Fruit fly (Drosophila melanogaster) ovary, adult (tissue): ENCODE measurements around the gene CG15471.

Source experiments
- CG17801 ChIP-seq: fragments of 200-800 bp; optimal IDR thresholded peaks from 2 replicates; lab custom pipeline; 2019; ENCODE audit warnings: missing biosample characterization, mild to moderate bottlenecking, missing genetic modification characterization, moderate library complexity; ENCODE audit not compliant: partially characterized antibody

The CG15471 gene

DNA sequence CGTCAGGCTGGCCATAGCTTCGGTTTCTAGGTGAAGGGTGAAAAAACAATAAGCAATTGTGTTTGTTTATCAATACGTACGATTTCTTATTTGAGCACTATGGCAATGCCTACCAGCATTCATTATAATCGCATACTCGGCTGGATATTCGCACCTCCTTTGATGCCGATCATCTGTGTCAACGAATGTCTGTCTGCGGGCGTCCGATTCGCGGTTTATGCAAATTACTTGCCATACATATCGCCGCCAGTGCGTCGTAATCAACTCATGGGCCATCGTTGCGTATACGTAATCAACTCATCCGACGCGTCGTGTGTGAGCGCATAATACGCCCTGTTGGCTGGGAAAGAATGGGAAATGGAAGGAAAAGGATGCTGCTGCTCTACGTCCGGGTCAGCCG is at the start of gene CG15471:
Gene CG15471, minus strand, starts transcription at position 101 of the 400 bp plus-strand sequence.
- no peak for TF ChIP-seq CG17801 (GFP tag; lab: Kevin White, UChicago)

DNA sequence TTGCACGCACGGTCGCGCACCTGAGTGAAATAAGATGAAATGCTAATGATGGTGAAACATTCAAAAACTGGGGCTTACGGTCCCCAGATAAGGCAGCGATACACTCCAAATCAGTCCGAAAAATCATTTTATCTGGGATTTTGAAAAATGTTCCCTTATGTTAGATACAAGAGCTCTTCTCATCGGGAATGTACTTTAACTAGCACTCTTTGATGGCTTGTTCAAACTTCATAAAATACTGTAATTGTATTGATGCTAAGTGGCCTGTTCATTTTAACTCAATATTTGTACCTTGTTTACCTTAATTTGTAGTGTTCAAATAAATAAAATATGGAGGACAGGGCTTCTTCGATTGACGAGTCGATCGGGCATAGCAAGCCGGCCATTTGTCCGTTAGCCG is 43.1 kb upstream of the CG15471 start, which contains the start of gene CG12682:
Gene CG12682, plus strand, starts transcription at position 301 of the 400 bp plus-strand sequence.
- no peak for TF ChIP-seq CG17801 (GFP tag; lab: Kevin White, UChicago)

DNA sequence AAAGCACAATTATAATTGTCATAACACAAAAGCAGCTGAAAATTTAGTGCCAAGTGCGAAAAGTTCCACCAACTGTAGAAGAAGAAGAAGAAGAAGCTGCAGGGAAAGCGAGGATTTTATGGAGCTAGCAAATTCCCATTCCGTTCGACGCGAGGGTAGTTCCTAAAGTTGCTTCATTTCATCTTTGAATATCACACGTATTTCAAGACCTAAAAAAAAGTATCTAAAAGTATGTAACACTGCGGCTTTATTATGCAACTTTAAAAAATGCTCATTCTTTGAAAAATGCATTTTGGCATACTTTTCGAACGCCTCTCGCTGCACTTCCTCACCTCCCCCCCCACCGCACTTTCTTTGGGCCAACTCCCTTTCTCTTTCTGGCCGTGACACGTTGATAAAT is 25.2 kb upstream of the CG15471 start:
- no peak for TF ChIP-seq CG17801 (GFP tag; lab: Kevin White, UChicago)

DNA sequence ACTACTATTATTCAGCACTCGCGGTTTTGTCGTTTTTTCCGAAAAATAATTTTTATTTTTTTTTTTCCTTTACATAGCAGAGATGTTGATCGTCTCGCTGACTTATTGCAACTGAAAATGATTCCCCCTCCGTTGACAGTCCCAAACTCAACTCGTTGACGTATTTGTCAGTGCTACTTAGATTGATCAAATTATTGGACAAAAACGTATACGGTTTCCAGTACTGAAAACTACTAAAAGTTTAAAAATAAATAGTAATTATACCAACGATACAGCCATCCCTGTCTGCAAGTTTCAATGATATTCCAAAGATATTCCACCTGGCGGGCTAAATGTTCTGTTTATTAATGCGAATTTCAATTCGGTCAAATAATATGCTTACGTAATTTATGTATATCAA is 22.2 kb upstream of the CG15471 start, which contains the start of gene CG2861:
Gene CG2861, minus strand, starts transcription at position 101 of the 400 bp plus-strand sequence.
- TF ChIP-seq CG17801 (GFP tag; lab: Kevin White, UChicago) = no peak

DNA sequence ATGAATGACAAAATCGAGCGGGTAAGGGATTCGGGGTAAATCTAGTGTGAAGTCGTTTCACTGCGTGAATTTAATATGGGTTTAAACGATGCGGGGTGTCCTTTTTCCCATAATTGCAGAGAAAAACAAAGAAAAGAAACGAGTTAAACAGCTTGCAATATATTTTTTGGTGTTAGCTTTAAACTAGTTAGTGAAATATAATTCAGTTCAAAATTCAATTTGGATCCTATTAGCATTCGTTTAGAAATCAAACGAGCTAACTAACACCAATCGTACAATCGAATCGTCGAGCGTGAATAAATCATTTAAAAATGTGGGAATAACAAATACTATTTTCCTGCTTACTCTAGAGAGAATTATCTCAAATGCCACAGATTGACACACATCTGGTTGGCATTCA is 1.2 kb upstream of the CG15471 start, which contains the start of gene CG6978:
Gene CG6978, plus strand, starts transcription at position 301 of the 400 bp plus-strand sequence.
- no peak for TF ChIP-seq CG17801 (GFP tag; lab: Kevin White, UChicago)

DNA sequence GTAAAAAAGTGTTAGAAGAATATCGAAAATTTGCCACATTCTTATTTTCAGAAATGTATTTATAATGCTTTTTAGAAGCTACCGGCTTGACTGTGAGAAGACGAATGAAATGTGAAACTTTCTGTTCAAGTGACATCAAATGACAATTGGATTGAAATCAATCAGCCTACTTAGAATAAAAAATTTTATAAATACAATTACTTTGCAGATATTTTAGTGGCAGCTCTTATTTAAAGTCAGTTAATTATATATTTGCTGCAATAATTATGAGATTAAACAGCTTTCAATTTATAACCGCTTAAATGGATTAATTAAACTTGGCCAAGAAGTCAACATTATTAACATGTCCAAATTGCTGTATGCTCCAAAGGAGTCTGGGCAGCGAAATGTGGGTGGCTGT is 5.3 kb downstream of the CG15471 start, which contains the start of gene CG2871:
Gene CG2871, minus strand, starts transcription at position 101 of the 400 bp plus-strand sequence.
- TF ChIP-seq CG17801 (GFP tag; lab: Kevin White, UChicago) = no peak

DNA sequence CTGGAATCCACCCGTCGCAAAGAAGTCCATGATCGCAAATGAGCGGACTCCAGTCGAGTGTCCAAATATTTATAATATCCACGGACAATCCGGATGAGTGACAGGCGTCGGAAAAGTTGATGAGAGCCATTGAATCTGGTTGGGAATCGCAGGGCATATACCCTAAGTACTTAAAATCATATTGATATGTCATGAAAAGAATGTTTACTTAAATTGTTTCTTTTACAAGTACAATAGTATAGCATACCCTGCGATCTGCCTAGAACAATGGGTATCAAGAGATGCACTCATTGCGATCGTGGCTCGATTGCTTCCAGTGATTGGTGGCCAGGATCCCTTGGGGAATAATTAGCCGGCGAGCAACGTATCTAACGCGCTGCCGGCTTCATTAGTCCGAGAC is 11.1 kb downstream of the CG15471 start, which contains the start of gene Klf15:
Gene Klf15, minus strand, starts transcription at position 101 of the 400 bp plus-strand sequence.
- no peak for TF ChIP-seq CG17801 (GFP tag; lab: Kevin White, UChicago)

DNA sequence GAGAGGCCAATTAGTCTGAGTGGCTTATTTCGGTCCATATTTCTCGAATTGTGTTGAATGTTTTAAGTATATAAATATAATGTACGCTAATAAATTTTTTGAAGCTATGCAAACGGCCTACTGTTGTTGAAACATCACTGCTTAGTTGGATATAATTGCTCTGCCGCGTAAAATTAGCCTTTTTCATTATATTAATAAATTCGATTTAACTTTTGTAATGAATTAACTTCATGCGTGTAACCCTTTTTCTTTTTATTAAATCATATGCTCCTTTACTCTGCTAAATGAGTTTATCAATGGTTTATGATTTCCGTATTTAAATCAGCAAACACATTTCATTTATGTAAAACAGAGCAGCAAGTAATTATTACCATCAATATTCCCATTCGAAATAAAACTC is 12.6 kb downstream of the CG15471 start, which contains the start of gene CG15472:
Gene CG15472, minus strand, starts transcription at position 101 of the 400 bp plus-strand sequence.
- TF ChIP-seq CG17801 (GFP tag; lab: Kevin White, UChicago) = no peak

DNA sequence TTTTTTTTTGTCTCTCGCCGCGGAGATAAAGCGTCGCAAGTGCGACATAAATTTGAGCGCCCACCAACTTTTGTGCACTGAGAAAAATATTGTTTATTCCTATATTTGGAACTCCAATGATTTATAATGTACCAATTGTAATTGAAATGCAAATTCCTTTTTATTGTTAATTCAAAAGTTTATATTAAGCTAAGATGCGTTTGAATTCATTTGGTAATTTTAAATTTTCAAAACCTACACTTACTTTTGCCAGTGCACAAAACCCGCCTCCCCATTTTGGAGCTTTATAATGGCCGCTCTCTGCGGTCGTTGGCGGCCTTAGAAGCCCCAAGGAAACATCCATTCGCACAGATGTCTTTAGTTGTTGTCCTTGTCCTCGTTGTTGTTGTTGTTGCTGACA is 20.3 kb downstream of the CG15471 start:
- TF ChIP-seq CG17801 (GFP tag; lab: Kevin White, UChicago) = no peak
